Worm (Caenorhabditis elegans): Measurements from ENCODE around the gene fbxa-54.

Gene fbxa-54

ce11 chrIII:952184-952583 is 4.0 kb upstream of the fbxa-54 start, which contains the start of gene fbxa-10:
Gene fbxa-10, plus strand, starts transcription at chrIII:952390.
- TF ChIP-seq unc-120 (tag; optimal IDR thresholded peaks at IDR 0.05; ENCODE audit: poor library complexity, severe bottlenecking) = peak; percentile 68
- TF ChIP-seq blmp-1 (tag; optimal IDR thresholded peaks at IDR 0.05) = no peak
- peak; percentile 52 for TF ChIP-seq ces-1 (GFP tag; optimal IDR thresholded peaks at IDR 0.05)
- TF ChIP-seq ham-2 (GFP tag; optimal IDR thresholded peaks at IDR 0.05) = no peak

ce11 chrIII:954553-954952 is 1.6 kb upstream of the fbxa-54 start, which contains the start of the genes T12B5.15 and T12B5.14:
Gene T12B5.15, minus strand, starts transcription at chrIII:954653.
Gene T12B5.14, plus strand, starts transcription at chrIII:954873.
- TF ChIP-seq hlh-1 (tag; optimal IDR thresholded peaks at IDR 0.05) (no peak), zip-8 (tag; optimal IDR thresholded peaks at IDR 0.05) (no peak), nhr-12 (tag; optimal IDR thresholded peaks at IDR 0.05) (no peak), sptf-1 (tag; optimal IDR thresholded peaks at IDR 0.05) (no peak), elt-1 (tag; optimal IDR thresholded peaks at IDR 0.05; ENCODE audit: borderline replicate concordance, insufficient read depth) (no peak), pha-4 (tag; optimal IDR thresholded peaks at IDR 0.05) (no peak), ceh-83 (GFP tag; optimal IDR thresholded peaks at IDR 0.05) (no peak), lin-32 (GFP tag; optimal IDR thresholded peaks at IDR 0.05) (no peak), sem-2 (GFP tag; optimal IDR thresholded peaks at IDR 0.05) (no peak), nhr-2 (tag; optimal IDR thresholded peaks at IDR 0.05) (no peak), cnd-1 (tag; optimal IDR thresholded peaks at IDR 0.05) (no peak), flh-1 (GFP tag; optimal IDR thresholded peaks at IDR 0.05) (no peak), lin-13 (tag; optimal IDR thresholded peaks at IDR 0.05) (no peak)

- TF ChIP-seq tbx-8 (GFP tag; optimal IDR thresholded peaks at IDR 0.05) = no peak
Measured at ce11 chrIII:961948-962347, 5.8 kb downstream of the fbxa-54 start, which contains the start of gene fbxa-51. Gene fbxa-51, plus strand, starts transcription at chrIII:962269.

DNA sequence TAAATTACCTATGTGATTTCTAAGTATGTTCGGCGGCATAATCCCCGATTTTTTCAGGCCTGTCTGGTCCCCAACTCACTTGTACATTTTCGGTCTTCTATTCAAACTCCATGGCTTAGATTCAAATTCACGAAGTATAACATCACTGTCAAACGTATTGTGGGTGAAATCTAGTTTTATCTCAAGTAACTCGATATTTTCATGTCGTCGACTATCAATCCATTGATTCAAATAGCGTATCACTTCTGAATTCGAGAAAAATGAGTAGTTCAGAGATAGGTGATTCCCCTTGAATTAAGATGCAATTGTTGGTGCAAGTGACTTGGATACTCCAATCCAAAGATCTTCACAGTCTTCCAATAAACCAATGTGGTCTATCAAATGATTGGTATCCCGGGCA is 8.5 kb downstream of the fbxa-54 start:
- TF ChIP-seq cnd-1 (tag; optimal IDR thresholded peaks at IDR 0.05) (no peak), mep-1 (tag; optimal IDR thresholded peaks at IDR 0.05) (no peak), lsy-2 (tag; optimal IDR thresholded peaks at IDR 0.05) (no peak), unc-39 (tag; optimal IDR thresholded peaks at IDR 0.05) (no peak), nhr-237 (tag; optimal IDR thresholded peaks at IDR 0.05) (no peak), nhr-76 (tag; optimal IDR thresholded peaks at IDR 0.05) (no peak), ztf-11 (tag; optimal IDR thresholded peaks at IDR 0.05) (no peak), snpc-4 (tag; optimal IDR thresholded peaks at IDR 0.05) (no peak), elt-1 (tag; optimal IDR thresholded peaks at IDR 0.05; ENCODE audit: borderline replicate concordance, insufficient read depth) (no peak), nhr-12 (tag; optimal IDR thresholded peaks at IDR 0.05) (no peak), ceh-43 (GFP tag; optimal IDR thresholded peaks at IDR 0.05) (no peak), blmp-1 (tag; optimal IDR thresholded peaks at IDR 0.05) (no peak), lin-13 (tag; optimal IDR thresholded peaks at IDR 0.05) (no peak)

DNA sequence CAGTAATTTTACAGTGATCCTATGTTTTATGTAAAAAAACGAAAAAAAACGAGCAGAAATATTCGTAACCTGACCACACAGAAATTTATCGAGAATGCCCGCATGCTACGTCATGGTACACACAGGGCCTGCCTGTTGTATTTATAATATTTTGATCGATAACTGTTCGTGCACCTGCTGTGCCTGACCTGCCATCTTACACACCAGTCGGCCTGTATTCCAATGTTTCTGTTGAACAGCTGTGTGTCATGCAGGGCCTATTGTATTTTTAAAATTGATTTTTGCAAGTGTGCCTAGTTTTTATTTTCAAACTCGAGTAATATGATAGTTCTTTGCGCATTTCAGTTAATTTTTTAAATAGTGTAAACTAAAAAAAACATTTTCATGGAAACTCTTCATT is 10.1 kb downstream of the fbxa-54 start:
- TF ChIP-seq nhr-76 (tag; optimal IDR thresholded peaks at IDR 0.05) = no peak
- TF ChIP-seq blmp-1 (tag; optimal IDR thresholded peaks at IDR 0.05) = no peak
- no peak for TF ChIP-seq flh-1 (GFP tag; optimal IDR thresholded peaks at IDR 0.05)
- no peak for TF ChIP-seq hlh-1 (tag; optimal IDR thresholded peaks at IDR 0.05)
- peak; percentile 90 for TF ChIP-seq nhr-2 (tag; optimal IDR thresholded peaks at IDR 0.05)
- no peak for TF ChIP-seq ceh-39 (tag; optimal IDR thresholded peaks at IDR 0.05)
- no peak for TF ChIP-seq elt-1 (tag; optimal IDR thresholded peaks at IDR 0.05; ENCODE audit: borderline replicate concordance, insufficient read depth)
- TF ChIP-seq lin-32 (GFP tag; optimal IDR thresholded peaks at IDR 0.05) = peak; percentile 14

DNA sequence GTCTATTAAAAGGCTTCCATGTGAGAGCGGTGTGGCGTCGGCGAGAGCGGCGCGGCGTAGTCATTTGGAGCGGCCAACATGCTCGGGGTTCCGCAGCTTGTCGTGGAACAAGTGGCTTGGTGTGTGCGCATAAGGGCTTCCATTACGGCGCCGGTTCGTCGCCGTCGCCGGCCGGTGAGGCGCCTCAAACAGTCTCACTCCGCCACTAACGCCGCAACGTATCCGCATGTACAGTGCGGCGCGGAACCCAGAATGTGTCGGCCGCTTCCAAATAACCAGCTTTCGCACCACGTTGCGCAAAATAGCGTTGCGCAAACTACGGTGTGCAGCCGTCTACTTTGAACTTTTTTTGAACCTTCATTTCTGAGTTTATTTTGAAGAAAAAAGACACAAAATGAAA is 14.8 kb downstream of the fbxa-54 start:
- TF ChIP-seq nhr-12 (tag; optimal IDR thresholded peaks at IDR 0.05) = no peak
- TF ChIP-seq ztf-11 (tag; optimal IDR thresholded peaks at IDR 0.05) = no peak
- TF ChIP-seq pha-4 (tag; optimal IDR thresholded peaks at IDR 0.05) = no peak
- TF ChIP-seq bed-3 (GFP tag; optimal IDR thresholded peaks at IDR 0.05) = no peak
- no peak for TF ChIP-seq ham-2 (GFP tag; optimal IDR thresholded peaks at IDR 0.05)

- TF ChIP-seq nhr-76 (tag; optimal IDR thresholded peaks at IDR 0.05) (no peak), drap-1 (GFP tag; optimal IDR thresholded peaks at IDR 0.05) (no peak), lin-32 (GFP tag; optimal IDR thresholded peaks at IDR 0.05) (no peak), ham-2 (GFP tag; optimal IDR thresholded peaks at IDR 0.05) (no peak), flh-1 (GFP tag; optimal IDR thresholded peaks at IDR 0.05) (no peak), unc-39 (tag; optimal IDR thresholded peaks at IDR 0.05) (no peak), ceh-83 (GFP tag; optimal IDR thresholded peaks at IDR 0.05) (no peak), ceh-43 (GFP tag; optimal IDR thresholded peaks at IDR 0.05) (no peak), nhr-28 (tag; optimal IDR thresholded peaks at IDR 0.05) (no peak)
Measured at ce11 chrIII:978889-979288, 22.8 kb downstream of the fbxa-54 start.

All from whole organism, mixed stage, embryonic.